Fruit fly (Drosophila melanogaster): ENCODE measurements around the gene CG15535.

CG15535 gene

DNA sequence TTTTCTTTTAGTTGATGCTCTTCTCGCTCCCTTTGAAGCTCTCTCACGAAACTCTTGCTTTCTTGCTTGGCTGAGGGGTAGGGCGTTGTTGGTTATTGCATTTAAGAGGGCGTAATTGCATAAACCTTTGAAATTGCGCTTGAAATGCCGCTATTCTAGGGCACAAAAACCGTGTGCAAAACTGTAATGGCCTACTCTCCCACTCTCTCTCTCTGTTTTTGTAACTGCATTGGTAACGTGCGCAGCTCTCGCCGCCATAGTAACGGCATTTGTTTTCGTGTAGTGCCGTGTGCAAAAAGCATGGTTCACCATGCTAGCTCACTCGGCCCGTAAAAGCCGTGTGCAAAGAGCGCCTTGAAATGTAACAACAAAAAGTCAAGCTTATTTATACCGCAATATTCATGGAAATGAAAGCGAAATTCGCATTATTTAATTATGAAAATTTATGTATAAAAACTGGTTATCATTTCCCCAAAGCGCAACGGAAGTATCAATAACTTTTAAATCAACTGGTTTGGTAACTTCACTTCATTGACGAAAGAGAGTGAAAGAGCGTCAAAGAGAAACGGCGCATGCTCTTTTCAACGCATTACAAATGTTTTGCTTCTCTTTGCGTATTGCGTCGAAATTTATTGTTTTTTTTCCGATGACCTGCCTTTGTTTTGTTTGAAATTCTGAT is 36.8 kb downstream of the CG15535 start (continued):
- TF ChIP-seq CG11902 (GFP tag; optimal IDR thresholded peaks at IDR 0.05) (no peak), CG9139 (GFP tag; optimal IDR thresholded peaks at IDR 0.05) (peak; percentile 7), CG6163 (GFP tag; IDR thresholded peaks at IDR 0.05) (peak; percentile 38; the same call in 1 of the 3 replicates), CG8632 (GFP tag; optimal IDR thresholded peaks at IDR 0.05) (no peak), acj6 (GFP tag; optimal IDR thresholded peaks at IDR 0.05) (no peak), Gug (GFP tag; IDR thresholded peaks at IDR 0.05) (no peak), Lpt (GFP tag; optimal IDR thresholded peaks at IDR 0.05) (no peak), CG8319 (GFP tag; optimal IDR thresholded peaks at IDR 0.05) (no peak), CG32006 (GFP tag; optimal IDR thresholded peaks at IDR 0.05) (no peak)

DNA sequence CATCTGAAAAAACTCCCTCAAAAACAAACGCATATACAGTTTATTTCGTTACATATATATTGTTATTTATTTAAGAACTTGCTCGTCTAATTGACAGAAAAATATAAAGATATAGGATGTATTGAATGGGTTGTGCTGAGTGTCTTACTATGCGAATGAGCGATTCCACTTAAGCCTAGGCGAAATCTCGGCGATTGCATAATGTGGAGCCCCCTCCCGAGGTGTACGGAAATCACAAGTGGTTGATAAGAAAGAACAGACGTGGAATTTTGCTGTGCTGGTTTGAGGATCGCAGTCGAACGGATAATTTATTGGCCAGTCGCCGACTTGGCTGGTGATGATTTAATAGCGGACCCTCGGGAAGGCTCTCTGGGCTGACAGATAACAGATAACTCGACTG is 38.2 kb downstream of the CG15535 start:
- TF ChIP-seq fd59A (GFP tag; optimal IDR thresholded peaks at IDR 0.05) (no peak), Ets21C (GFP tag; optimal IDR thresholded peaks at IDR 0.05) (no peak), topi (GFP tag; optimal IDR thresholded peaks at IDR 0.05) (no peak), vri (GFP tag; optimal IDR thresholded peaks at IDR 0.05) (peak; percentile 89), CG11294 (GFP tag; IDR thresholded peaks at IDR 0.05) (no peak), CG4318 (GFP tag; optimal IDR thresholded peaks at IDR 0.05) (no peak), CG11762 (GFP tag; optimal IDR thresholded peaks at IDR 0.05; ENCODE audit: insufficient read depth) (no peak), CG6854 (GFP tag; optimal IDR thresholded peaks at IDR 0.05) (no peak), CG7368 (GFP tag; optimal IDR thresholded peaks at IDR 0.05) (no peak), CG11902 (GFP tag; optimal IDR thresholded peaks at IDR 0.05) (no peak), Eip78C (GFP tag) (peak; percentile 28), net (GFP tag; optimal IDR thresholded peaks at IDR 0.05) (no peak), Eip93F (GFP tag; optimal IDR thresholded peaks at IDR 0.05) (no peak), CG3032 (tag; optimal IDR thresholded peaks at IDR 0.05) (no peak), dac (GFP tag; optimal IDR thresholded peaks at IDR 0.05) (no peak)

DNA sequence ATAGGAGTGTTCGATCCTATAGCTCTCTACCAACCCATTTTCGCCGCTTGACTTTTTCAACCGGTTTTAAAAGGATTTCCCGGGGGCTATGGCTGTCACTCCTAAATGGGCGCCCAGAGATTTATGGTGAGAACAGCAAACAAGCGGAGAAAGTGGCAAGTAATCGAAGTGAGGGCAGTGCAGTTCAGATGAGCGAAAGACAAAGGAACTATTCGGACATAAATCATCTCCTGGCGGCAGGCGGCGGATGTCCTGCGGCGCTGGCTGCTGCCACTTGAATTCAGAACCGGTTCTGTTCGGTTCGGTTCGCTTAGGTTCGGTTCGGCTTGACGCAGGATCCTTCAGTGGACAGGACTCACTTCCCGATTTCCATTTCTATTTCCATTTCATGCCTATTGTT is 40.5 kb downstream of the CG15535 start:
- TF ChIP-seq net (GFP tag; optimal IDR thresholded peaks at IDR 0.05) (no peak), Lpt (GFP tag; optimal IDR thresholded peaks at IDR 0.05) (no peak), Hr39 (GFP tag; optimal IDR thresholded peaks at IDR 0.05) (no peak), CG3032 (tag; optimal IDR thresholded peaks at IDR 0.05) (no peak), CG16779 (tag; optimal IDR thresholded peaks at IDR 0.05) (no peak), CG10669 (GFP tag; optimal IDR thresholded peaks at IDR 0.05) (no peak), cyc (GFP tag; optimal IDR thresholded peaks at IDR 0.05) (no peak)
